Fruit fly (Drosophila melanogaster): Measurements from ENCODE around the gene CG11122.

The CG11122 gene

DNA sequence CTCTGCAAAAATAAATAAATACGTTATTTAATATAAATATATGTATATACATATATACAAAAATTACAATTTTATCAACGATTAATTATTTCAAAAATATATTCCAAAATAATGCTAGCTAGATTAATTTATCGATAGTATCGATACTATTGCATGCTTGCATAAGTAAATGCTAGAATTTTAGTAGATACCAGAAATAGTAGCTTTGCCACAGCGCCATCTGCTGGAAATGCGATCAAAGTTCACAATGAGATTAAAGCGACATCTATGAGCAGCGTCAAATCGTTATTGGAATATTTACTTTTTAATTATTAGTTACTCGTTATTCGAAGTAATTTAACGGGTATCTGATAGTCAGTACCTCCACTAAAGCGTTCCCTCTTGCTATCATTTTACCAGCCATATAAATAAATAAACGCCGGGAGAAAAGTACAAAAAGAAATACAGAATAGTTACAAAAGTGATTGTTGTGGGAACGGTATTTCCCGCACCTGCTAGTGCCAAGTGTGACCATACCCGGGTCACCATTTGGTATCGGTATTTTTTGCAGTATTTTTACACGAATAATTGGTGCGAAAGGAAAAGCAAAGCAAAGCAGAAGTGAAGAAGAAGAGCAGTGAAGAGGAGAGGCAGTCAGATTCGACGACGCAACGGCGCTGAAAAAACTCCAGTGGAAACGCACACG, 29.4 kb upstream of the CG11122 start, which contains the start of the genes rtv and Dlic (continued):
- peak; percentile 13 to 95 for TF ChIP-seq Pdp1 (GFP tag; optimal IDR thresholded peaks at IDR 0.05)
- no peak for TF ChIP-seq ro (GFP tag; IDR thresholded peaks at IDR 0.05)
- TF ChIP-seq ranshi (GFP tag; IDR thresholded peaks at IDR 0.05): no peak
- TF ChIP-seq pan (optimal IDR thresholded peaks at IDR 0.05): no peak
- TF ChIP-seq pan (GFP tag; optimal IDR thresholded peaks at IDR 0.05 in 1 of 2, IDR thresholded peaks at IDR 0.05 in 1 of 2): no peak
- TF ChIP-seq CG12155 (GFP tag; optimal IDR thresholded peaks at IDR 0.05): peak; percentile 91
- TF ChIP-seq ERR (GFP tag; optimal IDR thresholded peaks at IDR 0.05): no peak
- peak; percentile 25 for TF ChIP-seq ind (GFP tag; optimal IDR thresholded peaks at IDR 0.05)
- peak; percentile 81 for TF ChIP-seq Scr (GFP tag; IDR thresholded peaks at IDR 0.05; ENCODE audit: partially characterized antibody)
- TF ChIP-seq CG1233 (GFP tag; optimal IDR thresholded peaks at IDR 0.05): peak; percentile 17
- TF ChIP-seq Trl (optimal IDR thresholded peaks at IDR 0.05): no peak
- peak; percentile 10 for TF ChIP-seq Trl (GFP tag; optimal IDR thresholded peaks at IDR 0.05)
- TF ChIP-seq inv (GFP tag; IDR thresholded peaks at IDR 0.05; ENCODE audit: partially characterized antibody): peak; percentile 63
- peak; percentile 1 for TF ChIP-seq chn (GFP tag; optimal IDR thresholded peaks at IDR 0.05)
- no peak for TF ChIP-seq B-H2 (GFP tag; optimal IDR thresholded peaks at IDR 0.05)
- no peak for TF ChIP-seq CG7786 (GFP tag; optimal IDR thresholded peaks at IDR 0.05)
- peak; percentile 54; the same call in 1 of the 2 replicates for TF ChIP-seq nerfin-2 (GFP tag; IDR thresholded peaks at IDR 0.05; ENCODE audit: partially characterized antibody)
- TF ChIP-seq CG10267 (tag; optimal IDR thresholded peaks at IDR 0.05): peak; percentile 49
- TF ChIP-seq Mes4 (GFP tag; optimal IDR thresholded peaks at IDR 0.05): peak; percentile 29
- TF ChIP-seq CG14710 (tag; optimal IDR thresholded peaks at IDR 0.05): peak; percentile 63
- TF ChIP-seq CG9609 (GFP tag; optimal IDR thresholded peaks at IDR 0.05): no peak
- 0 out of 3 replicates have a peak, but pooled peaks have one; percentile 13 for TF ChIP-seq otp (GFP tag; IDR thresholded peaks at IDR 0.05)
- TF ChIP-seq HmgZ (tag; optimal IDR thresholded peaks at IDR 0.05): no peak
- TF ChIP-seq HmgD (GFP tag; optimal IDR thresholded peaks at IDR 0.05): peak; percentile 21
- TF ChIP-seq CG12071 (GFP tag; optimal IDR thresholded peaks at IDR 0.05): no peak
- no peak for TF ChIP-seq CG18619 (GFP tag; optimal IDR thresholded peaks at IDR 0.05)
- TF ChIP-seq CG7372 (GFP tag; IDR thresholded peaks at IDR 0.05): no peak
- no peak for TF ChIP-seq CG6654 (GFP tag; optimal IDR thresholded peaks at IDR 0.05)
- TF ChIP-seq repo (GFP tag; optimal IDR thresholded peaks at IDR 0.05): no peak
- TF ChIP-seq pzg (GFP tag; optimal IDR thresholded peaks at IDR 0.05): peak; percentile 63
- no peak for TF ChIP-seq dmrt11E (tag; optimal IDR thresholded peaks at IDR 0.05)
- TF ChIP-seq pnt (GFP tag; optimal IDR thresholded peaks at IDR 0.05): peak; percentile 15
- no peak for TF ChIP-seq ham (GFP tag; IDR thresholded peaks at IDR 0.05)
- no peak for TF ChIP-seq HLHmδ (GFP tag; optimal IDR thresholded peaks at IDR 0.05)
- TF ChIP-seq Doc3 (GFP tag; IDR thresholded peaks at IDR 0.05; ENCODE audit: partially characterized antibody): peak; percentile 75
- TF ChIP-seq vnd (GFP tag; IDR thresholded peaks at IDR 0.05; ENCODE audit: partially characterized antibody): peak; percentile 45; the same call in 1 of the 3 replicates
- TF ChIP-seq ara (GFP tag; IDR thresholded peaks at IDR 0.05): no peak
- no peak for TF ChIP-seq ac (GFP tag; optimal IDR thresholded peaks at IDR 0.05)
- peak; percentile 21 for TF ChIP-seq CG15696 (tag; optimal IDR thresholded peaks at IDR 0.05)
- peak; percentile 85 for TF ChIP-seq Ets65A (GFP tag)
- TF ChIP-seq salm (tag; optimal IDR thresholded peaks at IDR 0.05): no peak
- TF ChIP-seq pfk (GFP tag; optimal IDR thresholded peaks at IDR 0.05): no peak
- no peak for TF ChIP-seq caup (GFP tag; optimal IDR thresholded peaks at IDR 0.05; ENCODE audit: severe bottlenecking)
- no peak for TF ChIP-seq CG4328 (GFP tag; optimal IDR thresholded peaks at IDR 0.05)
- TF ChIP-seq Dip2 (GFP tag; IDR thresholded peaks at IDR 0.05): no peak
- no peak for TF ChIP-seq Stat92E (GFP tag; optimal IDR thresholded peaks at IDR 0.05)
- no peak for TF ChIP-seq nom (GFP tag; optimal IDR thresholded peaks at IDR 0.05)
- TF ChIP-seq Myb (GFP tag; optimal IDR thresholded peaks at IDR 0.05): peak; percentile 29
- TF ChIP-seq Lhr (GFP tag; optimal IDR thresholded peaks at IDR 0.05): peak; percentile 90
- TF ChIP-seq CTCF (GFP tag; optimal IDR thresholded peaks at IDR 0.05): peak; percentile 98

Measured in whole organism, embryonic.